Fruit fly (Drosophila melanogaster): ENCODE data around the gene CG32241.

- TF ChIP-seq ttk (optimal IDR thresholded peaks at IDR 0.05) (no peak), insv (optimal IDR thresholded peaks at IDR 0.05) (no peak)
Measured at dm6 chr3L:4493609-4494008, 27.2 kb upstream of the CG32241 start.
